Worm (Caenorhabditis elegans) whole organism, L4/young adult: ENCODE results near the gene cwp-2.

Source experiments
- dao-5 ChIP-seq: sonication (generic microtip); optimal IDR thresholded peaks from 2 replicates; lab custom pipeline; 2016; ENCODE audit warnings: missing genotype, missing genetic modification characterization, moderate library complexity, missing compliant biosample characterization
- him-1 ChIP-seq: sonication (generic microtip); optimal IDR thresholded peaks from 2 replicates; lab custom pipeline; 2016; ENCODE audit warnings: missing genotype, missing genetic modification reagents, missing genetic modification characterization, missing compliant biosample characterization

DNA sequence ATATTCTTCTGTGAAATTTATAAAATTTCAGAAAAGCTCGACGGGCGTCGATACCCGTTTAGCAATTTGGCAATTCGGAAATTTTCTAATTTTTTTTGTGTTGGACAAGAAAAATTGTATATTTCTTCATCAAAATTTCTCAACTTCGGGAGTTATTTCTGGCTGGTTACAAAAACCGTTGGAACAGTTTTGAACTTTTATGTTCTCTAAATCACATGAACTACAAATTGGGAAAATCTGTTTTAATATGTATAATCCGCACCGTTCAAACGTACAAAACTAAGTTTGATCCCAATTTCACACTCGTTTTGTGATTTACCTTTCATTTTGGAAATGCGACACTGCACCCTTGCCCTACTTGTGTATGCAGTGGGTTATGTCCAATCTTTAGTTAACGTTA lies 42.9 kb upstream of the cwp-2 start, which contains the start of gene T19H12.3:
- TF ChIP-seq dao-5: no peak
- no peak for TF ChIP-seq him-1 (tag; lab: Kevin White, UChicago)
